Worm (Caenorhabditis elegans): ENCODE measurements around the gene C26B9.2.

DNA sequence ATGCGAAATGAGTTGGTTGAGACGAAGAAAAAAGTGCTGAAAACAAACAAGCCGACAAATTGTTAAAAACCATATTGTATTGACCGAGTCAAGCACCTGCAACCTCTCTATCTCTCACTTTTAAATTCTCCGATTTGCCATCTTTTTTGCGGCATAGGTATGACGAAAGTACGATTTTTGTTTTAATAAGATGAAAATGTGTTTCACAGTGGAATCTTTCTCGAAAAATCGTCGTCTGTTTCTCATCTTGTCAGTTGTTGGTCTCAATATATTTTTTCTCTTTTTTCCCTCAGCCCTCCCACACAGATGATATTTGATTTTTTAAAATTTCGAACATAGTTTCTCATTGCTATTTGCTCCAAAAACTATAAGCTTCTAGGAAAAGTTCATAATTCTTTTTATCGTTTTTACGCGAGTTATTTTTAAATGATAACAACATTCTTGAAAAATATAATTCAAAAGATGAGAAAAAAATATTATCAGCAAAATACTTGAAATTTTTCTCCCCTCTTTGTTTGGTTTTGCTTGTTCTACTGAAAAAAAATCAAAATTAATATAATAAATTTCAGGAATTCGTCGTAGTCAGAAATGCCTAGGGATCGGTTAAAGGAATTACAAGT is 8.7 kb downstream of the C26B9.2 start, which contains the start of gene syx-3:
- TF ChIP-seq ceh-36 (tag; optimal IDR thresholded peaks at IDR 0.05) = no peak
- TF ChIP-seq flt-1 (GFP tag; IDR thresholded peaks at IDR 0.05) = no peak
- no peak for TF ChIP-seq ama-1 (optimal IDR thresholded peaks at IDR 0.05)
- no peak for TF ChIP-seq tbx-11 (GFP tag; IDR thresholded peaks at IDR 0.05)
- no peak for TF ChIP-seq hmbx-1 (tag; optimal IDR thresholded peaks at IDR 0.05)
- no peak for TF ChIP-seq pes-1 (GFP tag; IDR thresholded peaks at IDR 0.05)
- TF ChIP-seq F13C5.2 (tag; optimal IDR thresholded peaks at IDR 0.05) = no peak
- no peak for TF ChIP-seq tra-4 (tag; optimal IDR thresholded peaks at IDR 0.05)
- no peak for TF ChIP-seq scrt-1 (GFP tag; IDR thresholded peaks at IDR 0.05)
- no peak for TF ChIP-seq hmg-4 (GFP tag; optimal IDR thresholded peaks at IDR 0.05)
